Worm (Caenorhabditis elegans) whole organism, mixed stage, embryonic: ENCODE results near the gene C50C3.5.

ENCODE experiments used
- bed-3 ChIP-seq: fragments of 200-800 bp; sonication (Bioruptor generic); optimal IDR thresholded peaks from 3 replicates; lab custom pipeline; 2018; ENCODE audit warnings: mild to moderate bottlenecking, missing genetic modification characterization, moderate library complexity, missing compliant biosample characterization
- blmp-1 ChIP-seq: fragments of 150-350 bp; optimal IDR thresholded peaks from 2 replicates; lab custom pipeline; 2014; ENCODE audit warnings: missing biosample characterization, missing genetic modification characterization
- ceh-39 ChIP-seq: fragments of 150-350 bp; optimal IDR thresholded peaks from 2 replicates; lab custom pipeline; 2014; ENCODE audit warnings: missing biosample characterization, missing genetic modification characterization
- ceh-43 ChIP-seq: fragments of 200-800 bp; sonication (Bioruptor generic); optimal IDR thresholded peaks from 2 replicates; lab custom pipeline; 2018; ENCODE audit warnings: mild to moderate bottlenecking, missing genetic modification characterization, moderate library complexity, missing compliant biosample characterization
- ceh-83 ChIP-seq: fragments of 200-800 bp; sonication (Bioruptor generic); optimal IDR thresholded peaks from 2 replicates; lab custom pipeline; 2018; ENCODE audit warnings: mild to moderate bottlenecking, missing genetic modification characterization, missing compliant biosample characterization
- ces-1 ChIP-seq: fragments of 150-350 bp; optimal IDR thresholded peaks from 2 replicates; lab custom pipeline; 2014; ENCODE audit warnings: missing biosample characterization, missing genetic modification reagents, missing genetic modification characterization
- cnd-1 ChIP-seq: fragments of 200-800 bp; sonication (Bioruptor generic); optimal IDR thresholded peaks from 2 replicates; lab custom pipeline; 2018; ENCODE audit warnings: mild to moderate bottlenecking, missing genetic modification characterization, missing compliant biosample characterization
- drap-1 ChIP-seq: fragments of 200-800 bp; sonication (Bioruptor generic); optimal IDR thresholded peaks from 3 replicates; lab custom pipeline; 2018; ENCODE audit warnings: mild to moderate bottlenecking, missing genetic modification characterization, missing compliant biosample characterization
- elt-1 ChIP-seq: sonication (generic microtip); optimal IDR thresholded peaks from 2 replicates; lab custom pipeline; 2017; ENCODE audit warnings: missing genetic modification characterization, mild to moderate bottlenecking, missing compliant biosample characterization, antibody characterized with exemption, moderate library complexity, borderline replicate concordance; ENCODE audit not compliant: insufficient read depth
- elt-3 ChIP-seq: fragments of 150-350 bp; optimal IDR thresholded peaks from 2 replicates; lab custom pipeline; 2014; ENCODE audit warnings: missing biosample characterization, missing genetic modification characterization
- flh-1 ChIP-seq: fragments of 200-800 bp; sonication (Bioruptor generic); optimal IDR thresholded peaks from 2 replicates; lab custom pipeline; 2018; ENCODE audit warnings: mild to moderate bottlenecking, missing genetic modification characterization, moderate library complexity, missing compliant biosample characterization
- ham-2 ChIP-seq: fragments of 200-800 bp; sonication (Bioruptor generic); optimal IDR thresholded peaks from 2 replicates; lab custom pipeline; 2018; ENCODE audit warnings: mild to moderate bottlenecking, missing genetic modification characterization, missing compliant biosample characterization
- hlh-1 ChIP-seq: fragments of 150-350 bp; optimal IDR thresholded peaks from 2 replicates; lab custom pipeline; 2014; ENCODE audit warnings: missing biosample characterization, missing genetic modification reagents, missing genetic modification characterization
- lin-13 ChIP-seq: fragments of 150-350 bp; optimal IDR thresholded peaks from 2 replicates; lab custom pipeline; 2014; ENCODE audit warnings: missing biosample characterization, missing genetic modification characterization
- lin-32 ChIP-seq: fragments of 200-800 bp; sonication (Bioruptor generic); optimal IDR thresholded peaks from 2 replicates; lab custom pipeline; 2018; ENCODE audit warnings: mild to moderate bottlenecking, missing genetic modification characterization, missing compliant biosample characterization
- lsy-2 ChIP-seq: fragments of 150-350 bp; optimal IDR thresholded peaks from 2 replicates; lab custom pipeline; 2014; ENCODE audit warnings: missing biosample characterization, missing genetic modification characterization
- mab-5 ChIP-seq: fragments of 150-350 bp; optimal IDR thresholded peaks from 2 replicates; lab custom pipeline; 2014; ENCODE audit warnings: missing biosample characterization, missing genetic modification characterization
- nhr-12 ChIP-seq: fragments of 150-350 bp; optimal IDR thresholded peaks from 2 replicates; lab custom pipeline; 2014; ENCODE audit warnings: missing biosample characterization, missing genetic modification characterization
- nhr-2 ChIP-seq: fragments of 150-350 bp; optimal IDR thresholded peaks from 2 replicates; lab custom pipeline; 2014; ENCODE audit warnings: missing biosample characterization, missing genetic modification characterization
- nhr-237 ChIP-seq: fragments of 150-350 bp; optimal IDR thresholded peaks from 2 replicates; lab custom pipeline; 2014; ENCODE audit warnings: missing biosample characterization, missing genetic modification characterization
- nhr-28 ChIP-seq: fragments of 150-350 bp; optimal IDR thresholded peaks from 2 replicates; lab custom pipeline; 2014; ENCODE audit warnings: missing biosample characterization, missing genetic modification characterization
- nhr-76 ChIP-seq: sonication (generic microtip); optimal IDR thresholded peaks from 2 replicates; lab custom pipeline; 2017; ENCODE audit warnings: missing biosample characterization, missing genetic modification characterization
- pha-4 ChIP-seq: fragments of 150-350 bp; optimal IDR thresholded peaks from 2 replicates; lab custom pipeline; 2018; ENCODE audit warnings: missing biosample characterization, missing genetic modification reagents, missing genetic modification characterization
- sem-2 ChIP-seq: fragments of 200-800 bp; sonication (Bioruptor generic); optimal IDR thresholded peaks from 2 replicates; lab custom pipeline; 2018; ENCODE audit warnings: mild to moderate bottlenecking, missing genetic modification characterization, missing compliant biosample characterization
- sptf-1 ChIP-seq: sonication (generic microtip); optimal IDR thresholded peaks from 2 replicates; lab custom pipeline; 2017; ENCODE audit warnings: mild to moderate bottlenecking, missing genetic modification characterization, moderate library complexity, missing compliant biosample characterization
- tbx-8 ChIP-seq: fragments of 200-800 bp; sonication (Bioruptor generic); optimal IDR thresholded peaks from 2 replicates; lab custom pipeline; 2018; ENCODE audit warnings: mild to moderate bottlenecking, missing genetic modification characterization, moderate library complexity, missing compliant biosample characterization
- unc-120 ChIP-seq: sonication (generic microtip); optimal IDR thresholded peaks from 2 replicates; lab custom pipeline; 2017; ENCODE audit warnings: missing genetic modification characterization, missing compliant biosample characterization; ENCODE audit not compliant: poor library complexity, severe bottlenecking
- zip-8 ChIP-seq: fragments of 150-350 bp; optimal IDR thresholded peaks from 2 replicates; lab custom pipeline; 2014; ENCODE audit warnings: missing biosample characterization, missing genetic modification characterization
- ztf-11 ChIP-seq: fragments of 150-350 bp; optimal IDR thresholded peaks from 2 replicates; lab custom pipeline; 2014; ENCODE audit warnings: missing biosample characterization, missing genetic modification characterization

The C50C3.5 gene

DNA sequence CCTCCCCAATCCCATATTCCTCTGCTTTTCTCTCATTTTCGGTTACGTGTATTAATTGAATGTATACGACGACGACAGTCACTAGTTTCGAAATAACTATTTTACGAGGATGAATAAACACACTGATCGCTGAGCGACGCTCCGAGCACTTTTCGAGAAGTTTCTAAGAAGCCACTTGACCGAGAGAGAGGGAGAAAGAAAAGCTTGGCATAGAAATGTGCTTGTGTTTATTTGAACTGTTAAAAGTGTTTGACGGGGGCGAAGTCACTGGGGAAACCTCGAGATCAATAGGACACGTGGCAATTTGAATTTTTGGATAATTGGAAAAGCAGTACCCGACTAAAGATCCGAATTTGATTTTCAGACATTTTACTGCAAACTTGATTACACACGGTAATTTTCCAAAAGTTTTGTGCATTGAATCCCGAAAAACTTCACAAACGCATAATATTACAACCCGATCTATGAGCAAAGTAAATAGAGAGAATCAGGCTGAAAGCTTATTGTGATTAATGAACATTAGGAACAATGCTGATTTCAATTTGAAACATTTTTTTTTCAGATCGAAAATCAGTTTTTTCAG lies 42.4 kb upstream of the C50C3.5 start:
- TF ChIP-seq flh-1 (GFP tag; lab: Kevin White, UChicago) (no peak), bed-3 (GFP tag; lab: Kevin White, UChicago) (no peak), mab-5 (tag; lab: Kevin White, UChicago) (no peak), pha-4 (tag; lab: Kevin White, UChicago) (peak; percentile 68)

DNA sequence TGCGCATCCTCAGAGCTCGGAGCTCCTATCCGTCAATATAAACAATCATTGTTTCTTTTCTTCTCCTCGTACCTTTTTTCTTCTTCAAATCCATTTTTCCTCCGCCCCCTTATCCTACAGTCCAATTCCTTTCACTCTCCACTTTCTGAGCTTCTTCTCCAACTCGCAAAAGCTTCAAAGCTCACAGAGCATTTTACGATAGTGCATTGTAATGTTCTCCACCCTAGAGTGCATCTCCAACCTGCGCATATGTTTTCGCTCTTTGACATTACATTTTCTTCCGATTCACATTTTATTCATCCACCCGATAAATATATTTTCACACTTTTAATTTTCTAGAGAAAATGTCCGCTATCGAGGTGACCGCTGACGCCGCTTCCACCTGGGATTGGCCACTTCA lies 41.2 kb upstream of the C50C3.5 start, which contains the start of gene hsp-12.2:
TSS of gene hsp-12.2 (plus strand) at position 301 of the 400 bp plus-strand sequence.
- TF ChIP-seq tbx-8 (GFP tag; lab: Kevin White, UChicago) (no peak), nhr-237 (peak; percentile 23), hlh-1 (peak; percentile 64)

DNA sequence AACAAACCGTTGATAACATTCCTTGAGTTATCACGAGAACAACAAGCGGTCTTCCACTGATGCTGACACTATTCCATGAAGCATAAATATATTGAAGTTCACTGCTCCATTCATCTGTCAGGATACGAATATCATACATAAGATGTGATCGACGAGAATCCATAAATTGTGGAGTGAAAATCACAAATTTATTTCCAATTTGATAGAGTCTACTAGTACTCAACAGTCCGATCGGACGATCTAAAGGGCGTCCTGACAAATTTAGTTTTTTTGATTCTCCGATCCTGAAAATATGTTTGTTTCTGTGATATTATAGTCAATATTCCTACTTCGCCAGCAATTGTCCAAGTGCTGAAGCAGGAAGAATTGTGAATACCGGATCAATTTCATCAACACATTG lies 36.8 kb upstream of the C50C3.5 start:
- TF ChIP-seq ztf-11 (tag; lab: Kevin White, UChicago) (no peak), lin-13 (no peak), drap-1 (GFP tag; lab: Kevin White, UChicago) (no peak), nhr-12 (tag; lab: Kevin White, UChicago) (no peak), cnd-1 (no peak), blmp-1 (no peak), unc-120 (tag; lab: Kevin White, UChicago) (no peak), ceh-83 (GFP tag; lab: Kevin White, UChicago) (no peak), pha-4 (tag; lab: Kevin White, UChicago) (no peak), nhr-28 (tag; lab: Kevin White, UChicago) (no peak), tbx-8 (GFP tag; lab: Kevin White, UChicago) (no peak)

DNA sequence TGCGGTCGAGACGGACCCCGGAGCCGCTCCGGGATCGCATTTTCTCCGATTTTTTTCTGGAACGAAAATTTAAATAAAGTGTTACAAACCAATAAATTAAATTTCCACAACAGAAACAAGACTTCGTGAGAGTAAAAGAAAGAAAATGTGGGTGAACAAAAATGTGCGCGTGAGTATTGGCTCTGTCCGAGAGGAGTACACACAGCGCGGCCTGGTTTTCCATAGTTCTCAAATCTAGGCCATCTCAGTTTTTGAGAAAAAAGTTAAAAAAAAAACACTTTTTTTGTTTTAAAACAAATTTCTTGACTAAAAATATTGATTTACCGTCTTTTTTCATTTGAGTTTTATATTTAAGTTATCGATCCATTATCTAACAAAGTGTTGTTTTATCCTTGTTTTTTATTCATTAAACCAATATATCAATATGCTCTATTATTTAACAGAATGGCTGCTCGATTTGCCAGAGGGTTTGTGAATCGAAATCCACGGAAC lies 34.4 kb upstream of the C50C3.5 start, which contains the start of the genes C14B9.8 and mrpl-18:
TSS of gene C14B9.8 (minus strand) at position 56 of the 492 bp plus-strand sequence.
TSS of gene mrpl-18 (plus strand) at position 442 of the 492 bp plus-strand sequence.
- TF ChIP-seq mab-5 (tag; lab: Kevin White, UChicago) (peak; percentile 19), ceh-43 (GFP tag; lab: Kevin White, UChicago) (no peak), ham-2 (GFP tag; lab: Kevin White, UChicago) (no peak), sptf-1 (tag; lab: Kevin White, UChicago) (no peak), nhr-12 (tag; lab: Kevin White, UChicago) (no peak), lsy-2 (tag; lab: Kevin White, UChicago) (peak; percentile 43), nhr-237 (peak; percentile 38), flh-1 (GFP tag; lab: Kevin White, UChicago) (no peak), bed-3 (GFP tag; lab: Kevin White, UChicago) (no peak), elt-1 (tag; lab: Kevin White, UChicago) (no peak), tbx-8 (GFP tag; lab: Kevin White, UChicago) (no peak), nhr-76 (tag; lab: Kevin White, UChicago) (no peak), nhr-28 (tag; lab: Kevin White, UChicago) (no peak), sem-2 (no peak), cnd-1 (no peak), elt-3 (tag; lab: Kevin White, UChicago) (no peak)

DNA sequence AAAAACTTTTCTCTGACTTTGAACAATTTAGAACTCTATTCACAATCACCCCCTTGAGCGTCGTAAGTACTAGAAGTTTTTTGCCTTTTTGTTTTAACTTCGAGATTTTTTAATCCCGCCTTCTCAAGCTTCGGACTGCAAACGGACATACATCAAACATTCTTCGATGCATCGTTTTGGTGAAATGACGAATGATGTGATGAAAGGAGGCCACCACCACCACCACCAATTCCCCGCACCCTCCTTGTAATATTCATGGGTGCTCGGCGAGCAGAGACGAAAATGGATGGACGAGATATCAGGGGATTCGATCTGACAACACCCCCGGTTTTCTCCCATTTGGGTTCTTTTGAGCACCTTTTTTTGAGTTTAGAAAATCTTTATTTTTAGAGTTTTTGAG lies 33.1 kb upstream of the C50C3.5 start:
- no peak for TF ChIP-seq lin-13
- no peak for TF ChIP-seq bed-3 (GFP tag; lab: Kevin White, UChicago)
- TF ChIP-seq elt-3 (tag; lab: Kevin White, UChicago): no peak
- no peak for TF ChIP-seq sptf-1 (tag; lab: Kevin White, UChicago)
- TF ChIP-seq lin-32 (GFP tag; lab: Kevin White, UChicago): no peak
- no peak for TF ChIP-seq flh-1 (GFP tag; lab: Kevin White, UChicago)
- TF ChIP-seq cnd-1: no peak
- no peak for TF ChIP-seq mab-5 (tag; lab: Kevin White, UChicago)
- TF ChIP-seq, all 35 proteins: peak for 0

DNA sequence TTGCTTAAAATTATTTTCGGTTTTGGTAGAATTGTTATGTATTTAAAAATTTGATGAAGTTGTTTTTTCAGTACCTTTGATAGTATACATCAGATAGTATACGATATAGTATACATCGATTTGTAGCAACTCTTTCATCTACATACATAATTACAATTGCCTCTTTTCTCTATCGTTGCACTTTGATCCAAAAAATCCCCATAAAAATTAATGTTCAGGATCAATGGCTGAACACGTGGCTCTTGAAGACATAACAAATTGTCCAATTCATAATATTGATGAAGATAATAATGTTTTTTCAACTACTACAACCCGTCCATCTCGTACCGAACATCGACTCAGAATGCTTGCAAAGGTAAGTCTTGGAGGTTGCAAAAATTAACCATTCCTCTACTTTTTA lies 30.3 kb upstream of the C50C3.5 start, which contains the start of gene D2007.2:
TSS of gene D2007.2 (plus strand) at position 213 of the 400 bp plus-strand sequence.
- TF ChIP-seq tbx-8 (GFP tag; lab: Kevin White, UChicago): no peak
- no peak for TF ChIP-seq ces-1 (GFP tag; lab: Kevin White, UChicago)
- TF ChIP-seq flh-1 (GFP tag; lab: Kevin White, UChicago): no peak
- TF ChIP-seq zip-8 (tag; lab: Kevin White, UChicago): no peak
- TF ChIP-seq nhr-12 (tag; lab: Kevin White, UChicago): no peak
- no peak for TF ChIP-seq pha-4 (tag; lab: Kevin White, UChicago)
- TF ChIP-seq ceh-83 (GFP tag; lab: Kevin White, UChicago): no peak
- no peak for TF ChIP-seq elt-3 (tag; lab: Kevin White, UChicago)
- TF ChIP-seq ceh-39 (tag; lab: Kevin White, UChicago): no peak
- no peak for TF ChIP-seq sem-2
- TF ChIP-seq nhr-2 (tag; lab: Kevin White, UChicago): no peak
- TF ChIP-seq lsy-2 (tag; lab: Kevin White, UChicago): no peak
- no peak for TF ChIP-seq ztf-11 (tag; lab: Kevin White, UChicago)
- TF ChIP-seq drap-1 (GFP tag; lab: Kevin White, UChicago): no peak
- TF ChIP-seq mab-5 (tag; lab: Kevin White, UChicago): no peak
